Fruit fly (Drosophila melanogaster) whole organism, embryonic: ENCODE data around the gene acj6.

Source experiments
- ATbp ChIP-seq: fragments of 200-800 bp; sonication (Bioruptor generic); optimal IDR thresholded peaks from 2 replicates; lab custom pipeline; 2017; ENCODE audit warnings: missing biosample characterization, mild to moderate bottlenecking, missing genetic modification characterization, missing genetic modification reagents
- Antp ChIP-seq: fragments of 200-800 bp; sonication (Bioruptor generic); optimal IDR thresholded peaks from 3 replicates; lab custom pipeline; 2016; ENCODE audit warnings: missing biosample characterization, missing genetic modification characterization
- Asciz ChIP-seq: fragments of 200-800 bp; sonication (Bioruptor generic); optimal IDR thresholded peaks from 2 replicates; lab custom pipeline; 2017; ENCODE audit warnings: missing biosample characterization, mild to moderate bottlenecking, missing genetic modification characterization, missing genetic modification reagents
- Blimp-1 ChIP-seq: fragments of 200-800 bp; sonication (Bioruptor generic); optimal IDR thresholded peaks from 3 replicates; lab custom pipeline; 2018; ENCODE audit warnings: missing biosample characterization, missing genetic modification characterization, mild to moderate bottlenecking, moderate library complexity, missing genetic modification reagents
- CG10462 ChIP-seq: fragments of 200-800 bp; sonication (Bioruptor generic); optimal IDR thresholded peaks from 2 replicates; lab custom pipeline; 2016; ENCODE audit warnings: missing biosample characterization, missing genetic modification characterization
- CG12391 ChIP-seq: fragments of 200-800 bp; sonication (Bioruptor generic); optimal IDR thresholded peaks from 3 replicates; lab custom pipeline; 2018; ENCODE audit warnings: missing biosample characterization, mild to moderate bottlenecking, missing genetic modification characterization, moderate library complexity
- CG12659 ChIP-seq: fragments of 200-800 bp; sonication (Bioruptor generic); optimal IDR thresholded peaks from 3 replicates; lab custom pipeline; 2017; ENCODE audit warnings: mild to moderate bottlenecking, missing biosample characterization, missing genetic modification reagents, missing genetic modification characterization
- CG15479 ChIP-seq: fragments of 200-800 bp; sonication (Bioruptor generic); optimal IDR thresholded peaks from 3 replicates; lab custom pipeline; 2019; ENCODE audit warnings: missing biosample characterization, mild to moderate bottlenecking, missing genetic modification characterization, moderate library complexity
- CG18262 ChIP-seq: fragments of 200-800 bp; optimal IDR thresholded peaks from 3 replicates; lab custom pipeline; 2019; ENCODE audit warnings: missing biosample characterization, mild to moderate bottlenecking, missing genetic modification characterization, moderate library complexity
- CG2712 ChIP-seq: fragments of 200-800 bp; optimal IDR thresholded peaks from 3 replicates; lab custom pipeline; 2019; ENCODE audit warnings: missing biosample characterization, mild to moderate bottlenecking, missing genetic modification characterization, moderate library complexity
- CG30403 ChIP-seq: fragments of 200-800 bp; sonication (Bioruptor generic); optimal IDR thresholded peaks from 3 replicates; lab custom pipeline; 2016; ENCODE audit warnings: missing biosample characterization, missing genetic modification characterization
- CG31365 ChIP-seq: fragments of 200-800 bp; sonication (Bioruptor generic); optimal IDR thresholded peaks from 2 replicates; lab custom pipeline; 2018; ENCODE audit warnings: missing biosample characterization, mild to moderate bottlenecking, missing genetic modification characterization
- CG31441 ChIP-seq: fragments of 200-800 bp; sonication (Bioruptor generic); IDR thresholded peaks from 2 replicates; pipeline ENCODE4 v1.3.6; 2022; ENCODE audit warnings: missing biosample characterization, missing genetic modification characterization
- CG33557 ChIP-seq: fragments of 200-800 bp; sonication (Bioruptor generic); optimal IDR thresholded peaks from 2 replicates; lab custom pipeline; 2019; ENCODE audit warnings: missing biosample characterization, mild to moderate bottlenecking, missing genetic modification characterization, moderate library complexity
- CG3995 ChIP-seq: fragments of 200-800 bp; sonication (Bioruptor generic); optimal IDR thresholded peaks from 3 replicates; lab custom pipeline; 2016; ENCODE audit warnings: missing biosample characterization, missing genetic modification characterization
- CG6254 ChIP-seq: fragments of 200-800 bp; sonication (Bioruptor generic); optimal IDR thresholded peaks from 3 replicates; lab custom pipeline; 2017; ENCODE audit warnings: mild to moderate bottlenecking, missing biosample characterization, missing genetic modification reagents, missing genetic modification characterization
- CG6654 ChIP-seq: fragments of 200-800 bp; sonication (Bioruptor generic); optimal IDR thresholded peaks from 2 replicates; lab custom pipeline; 2017; ENCODE audit warnings: missing biosample characterization, mild to moderate bottlenecking, missing genetic modification characterization
- CG7271 ChIP-seq: fragments of 200-800 bp; sonication (Bioruptor generic); optimal IDR thresholded peaks from 2 replicates; lab custom pipeline; 2018; ENCODE audit warnings: missing biosample characterization, mild to moderate bottlenecking, missing genetic modification characterization, moderate library complexity
- CG7556 ChIP-seq: fragments of 200-800 bp; sonication (Bioruptor generic); optimal IDR thresholded peaks from 2 replicates; lab custom pipeline; 2017; ENCODE audit warnings: missing biosample characterization, mild to moderate bottlenecking, missing genetic modification characterization
- CG7839 ChIP-seq: fragments of 200-800 bp; sonication (Bioruptor generic); optimal IDR thresholded peaks from 3 replicates; lab custom pipeline; 2018; ENCODE audit warnings: missing biosample characterization, mild to moderate bottlenecking, missing genetic modification characterization, moderate library complexity
- CG8388 ChIP-seq: fragments of 200-800 bp; sonication (Bioruptor generic); optimal IDR thresholded peaks from 2 replicates; lab custom pipeline; 2019; ENCODE audit warnings: missing biosample characterization, mild to moderate bottlenecking, missing genetic modification characterization, moderate library complexity
- CTCF ChIP-seq: fragments of 200-800 bp; sonication (Bioruptor generic); optimal IDR thresholded peaks from 2 replicates; lab custom pipeline; 2017; ENCODE audit warnings: missing biosample characterization, mild to moderate bottlenecking, missing genetic modification characterization, moderate library complexity
- Dip2 ChIP-seq: fragments of 200-800 bp; sonication (Bioruptor generic); IDR thresholded peaks from 2 replicates; pipeline ENCODE4 v1.3.6; 2022; ENCODE audit warnings: missing biosample characterization, missing genetic modification characterization
- Fer1 ChIP-seq: fragments of 200-800 bp; sonication (Bioruptor generic); optimal IDR thresholded peaks from 2 replicates; lab custom pipeline; 2017; ENCODE audit warnings: missing biosample characterization, mild to moderate bottlenecking, missing genetic modification characterization
- Fer3 ChIP-seq: fragments of 200-800 bp; sonication (Bioruptor generic); optimal IDR thresholded peaks from 2 replicates; lab custom pipeline; 2018; ENCODE audit warnings: missing biosample characterization, mild to moderate bottlenecking, missing genetic modification characterization, moderate library complexity
- HHEX ChIP-seq: fragments of 200-800 bp; sonication (Bioruptor generic); optimal IDR thresholded peaks from 3 replicates; lab custom pipeline; 2017; ENCODE audit warnings: missing biosample characterization, mild to moderate bottlenecking, missing genetic modification characterization, missing genetic modification reagents
- Hey ChIP-seq: fragments of 200-800 bp; sonication (Bioruptor generic); optimal IDR thresholded peaks from 3 replicates; lab custom pipeline; 2018; ENCODE audit warnings: missing biosample characterization, mild to moderate bottlenecking, missing genetic modification characterization
- Hr39 ChIP-seq: fragments of >200 bp; optimal IDR thresholded peaks from 2 replicates; lab custom pipeline; 2017
- Hr51 ChIP-seq, 2 experiments: fragments of 200-800 bp; sonication (Bioruptor generic); optimal IDR thresholded peaks; 2 replicates in 1 of 2; 3 replicates in 1 of 2; lab custom pipeline; 2016 to 2018; ENCODE audit warnings: missing biosample characterization in 2 of 2, missing genetic modification characterization in 2 of 2, mild to moderate bottlenecking in 1 of 2, moderate library complexity in 1 of 2
- MESR4 ChIP-seq: fragments of 200-800 bp; sonication (Bioruptor generic); optimal IDR thresholded peaks from 2 replicates; lab custom pipeline; 2018; ENCODE audit warnings: missing biosample characterization, mild to moderate bottlenecking, missing genetic modification characterization, moderate library complexity
- Ptx1 ChIP-seq: fragments of 200-800 bp; sonication (Bioruptor generic); IDR thresholded peaks from 2 replicates; pipeline ENCODE4 v1.3.6; 2022; ENCODE audit warnings: missing biosample characterization, missing genetic modification characterization
- Sox100B ChIP-seq: fragments of 200-800 bp; sonication (Bioruptor generic); optimal IDR thresholded peaks from 3 replicates; lab custom pipeline; 2018; ENCODE audit warnings: missing biosample characterization, mild to moderate bottlenecking, missing genetic modification characterization
- Tbp ChIP-seq: fragments of >200 bp; optimal IDR thresholded peaks from 2 replicates; lab custom pipeline; 2018; ENCODE audit warnings: missing biosample characterization, missing genetic modification characterization
- al ChIP-seq: fragments of 200-800 bp; sonication (Bioruptor generic); IDR thresholded peaks from 2 replicates; pipeline ENCODE4 v1.3.6; 2022; ENCODE audit warnings: missing biosample characterization, missing genetic modification characterization
- ase ChIP-seq: fragments of 200-800 bp; sonication (Bioruptor generic); IDR thresholded peaks from 3 replicates; pipeline ENCODE4 v1.3.6; 2022; ENCODE audit warnings: missing biosample characterization, missing genetic modification characterization
- bsh ChIP-seq, 2 experiments: fragments of 200-800 bp; sonication (Bioruptor generic); optimal IDR thresholded peaks; 2 replicates each; lab custom pipeline; 2017 to 2018; ENCODE audit warnings: mild to moderate bottlenecking in 2 of 2, missing biosample characterization in 2 of 2, missing genetic modification characterization in 2 of 2, moderate library complexity in 1 of 2
- crol ChIP-seq: fragments of 200-800 bp; sonication (Bioruptor generic); IDR thresholded peaks from 2 replicates; pipeline ENCODE4 v1.3.6; 2022; ENCODE audit warnings: missing biosample characterization, missing genetic modification characterization
- eve ChIP-seq, 2 experiments: fragments of >200 bp; optimal IDR thresholded peaks; 2 replicates each; lab custom pipeline; 2017; ENCODE audit warnings: missing biosample characterization in 2 of 2, missing genetic modification characterization in 2 of 2
- gfzf ChIP-seq: fragments of 200-800 bp; sonication (Bioruptor generic); optimal IDR thresholded peaks from 2 replicates; lab custom pipeline; 2016; ENCODE audit warnings: missing biosample characterization, mild to moderate bottlenecking, missing genetic modification characterization, moderate library complexity
- ind ChIP-seq: fragments of 200-800 bp; sonication (Bioruptor generic); optimal IDR thresholded peaks from 3 replicates; lab custom pipeline; 2016; ENCODE audit warnings: missing biosample characterization, missing genetic modification characterization
- lilli ChIP-seq: fragments of 200-800 bp; sonication (Bioruptor generic); optimal IDR thresholded peaks from 3 replicates; lab custom pipeline; 2016; ENCODE audit warnings: missing biosample characterization, missing genetic modification characterization
- nmo ChIP-seq: fragments of 200-800 bp; sonication (Bioruptor generic); optimal IDR thresholded peaks from 2 replicates; lab custom pipeline; 2018; ENCODE audit warnings: missing biosample characterization, mild to moderate bottlenecking, missing genetic modification characterization, moderate library complexity
- sens ChIP-seq: fragments of 200-800 bp; sonication (Bioruptor generic); peaks from one replicate; lab custom pipeline; 2016; ENCODE audit warnings: missing biosample characterization, missing genetic modification characterization
- seq ChIP-seq: fragments of 200-800 bp; sonication (Bioruptor generic); IDR thresholded peaks from 2 replicates; pipeline ENCODE4 v1.3.6; 2022; ENCODE audit warnings: missing biosample characterization, missing genetic modification characterization
- twi ChIP-seq: fragments of 200-800 bp; optimal IDR thresholded peaks from 2 replicates; lab custom pipeline; 2019; ENCODE audit warnings: missing biosample characterization, mild to moderate bottlenecking, missing genetic modification characterization, moderate library complexity

The acj6 gene

DNA sequence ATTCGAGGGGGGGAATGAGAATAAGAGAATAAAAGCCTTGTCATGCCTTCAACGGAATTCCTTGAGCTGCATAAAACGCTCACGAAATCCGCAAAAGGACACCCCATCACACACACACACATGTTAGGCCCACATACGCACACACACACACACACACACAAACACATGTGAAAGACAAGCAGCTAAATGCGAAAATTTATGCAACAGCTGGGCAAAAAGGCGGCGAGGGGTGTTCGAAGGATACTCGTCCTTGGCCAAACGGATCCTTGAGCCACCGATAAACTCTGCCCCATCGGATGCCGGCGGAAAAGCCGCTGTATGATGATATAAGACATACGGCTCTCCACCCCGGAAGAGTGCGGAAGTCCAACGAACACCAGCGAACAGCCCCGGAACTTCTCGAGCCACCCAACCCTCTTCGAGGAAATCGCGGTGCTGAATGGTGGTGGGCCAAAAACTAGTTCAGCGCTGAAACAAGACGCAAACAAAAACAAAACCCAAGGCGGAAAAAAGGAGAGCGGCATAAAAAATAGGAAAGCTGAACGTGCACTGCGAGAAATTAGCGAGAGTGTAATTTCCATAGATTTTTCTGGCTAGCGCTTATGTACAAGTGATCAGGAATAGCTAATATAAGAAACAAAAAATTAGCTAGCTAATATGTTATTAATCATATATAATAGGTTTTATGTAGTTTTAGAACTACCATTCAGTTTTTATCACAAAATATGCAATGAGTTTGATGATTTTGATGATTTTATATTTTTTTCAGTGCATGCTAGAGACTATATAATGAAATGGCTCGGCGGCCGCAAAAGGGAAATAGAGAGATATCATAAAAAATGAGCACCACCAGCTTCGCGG is 4.9 kb upstream of the acj6 start (continued):
- TF ChIP-seq CG8388 (GFP tag; lab: Kevin White, UChicago) (peak; percentile 56), CG12659 (GFP tag; lab: Kevin White, UChicago) (peak; percentile 45), ATbp (GFP tag; lab: Kevin White, UChicago) (peak; percentile 63), CG6254 (GFP tag; lab: Kevin White, UChicago) (peak; percentile 24), Ptx1 (GFP tag; lab: Robert Waterston, UW) (peak; percentile 48), ase (GFP tag; lab: Robert Waterston, UW) (no peak), Tbp (no peak), nmo (GFP tag; lab: Kevin White, UChicago) (peak; percentile 43), seq (GFP tag; lab: Robert Waterston, UW) (peak; percentile 55; the same call in 1 of the 2 replicates), Antp (no peak), HHEX (GFP tag; lab: Kevin White, UChicago) (peak; percentile 58), lilli (GFP tag; lab: Kevin White, UChicago) (peak; percentile 20), Fer3 (peak; percentile 40), ind (GFP tag; lab: Kevin White, UChicago) (peak; percentile 50), al (GFP tag; lab: Robert Waterston, UW) (no peak)

DNA sequence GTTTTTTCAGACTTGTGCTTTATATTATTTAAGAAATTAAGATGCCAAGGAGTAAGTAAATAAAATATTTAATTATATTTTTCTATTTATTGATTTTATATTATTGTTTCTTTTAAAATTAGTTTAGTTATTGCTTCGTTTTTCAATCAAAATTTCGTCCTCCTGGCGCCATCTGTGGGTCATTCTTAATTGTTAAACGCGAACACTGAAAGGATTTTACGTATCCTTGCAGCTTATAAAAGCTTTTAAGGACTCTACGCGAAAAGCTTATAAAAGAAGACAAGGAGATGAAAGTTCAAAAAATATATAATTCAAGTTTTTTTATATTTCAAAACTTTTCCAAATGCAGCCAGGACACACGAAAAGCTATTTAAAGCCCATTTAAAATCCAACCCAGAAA is 1.3 kb upstream of the acj6 start:
- TF ChIP-seq gfzf (GFP tag; lab: Kevin White, UChicago) (no peak), CG10462 (no peak), Dip2 (GFP tag; lab: Robert Waterston, UW) (peak; percentile 77), CTCF (peak; percentile 90), CG3995 (GFP tag; lab: Kevin White, UChicago) (no peak)
- TF ChIP-seq, all 482 proteins: peak for 2

DNA sequence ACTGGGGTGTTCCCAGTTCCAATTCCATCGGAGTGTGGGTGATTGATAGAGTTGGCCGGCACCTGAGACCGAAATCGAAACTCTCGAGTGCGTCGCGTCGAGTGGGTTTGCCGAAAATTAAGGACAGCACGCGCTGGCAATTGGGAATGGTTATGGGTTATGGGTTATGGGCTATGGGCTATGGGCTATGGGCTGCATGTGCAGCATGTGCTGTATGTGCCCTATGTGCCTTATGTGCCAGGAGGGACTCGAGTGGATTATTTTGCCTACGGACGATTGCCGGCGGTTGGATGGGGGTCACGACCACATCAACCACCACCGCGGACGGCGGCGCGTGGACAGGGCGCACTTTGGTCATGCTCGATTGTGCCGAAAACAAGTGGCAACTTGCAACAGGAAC is 8.8 kb downstream of the acj6 start:
- TF ChIP-seq Hey (tag; lab: Kevin White, UChicago) (peak; percentile 50), twi (tag; lab: Kevin White, UChicago) (peak; percentile 80), CG15479 (GFP tag; lab: Kevin White, UChicago) (no peak), MESR4 (GFP tag; lab: Kevin White, UChicago) (no peak)

dm6 chrX:15364467-15364866 is 14.4 kb downstream of the acj6 start:
- peak; percentile 29 for TF ChIP-seq CG8388 (GFP tag; lab: Kevin White, UChicago)
- TF ChIP-seq CG18262 (tag; lab: Kevin White, UChicago) = peak; percentile 72
- TF ChIP-seq Fer1 = peak; percentile 1
- peak; percentile 41 for TF ChIP-seq CG12391 (tag; lab: Kevin White, UChicago)
- 0 out of 2 replicates have a peak, but pooled peaks have one; percentile 8 for TF ChIP-seq CG31441 (GFP tag; lab: Robert Waterston, UW)
- no peak for TF ChIP-seq Hr39 (lab: Kevin White, UChicago)
- TF ChIP-seq crol (GFP tag; lab: Robert Waterston, UW) = no peak
- peak; percentile 59 for TF ChIP-seq CG2712 (tag; lab: Kevin White, UChicago)
- TF ChIP-seq Asciz (GFP tag; lab: Kevin White, UChicago) = peak; percentile 15
- peak in 1 of 2 experiments; percentile 55 for TF ChIP-seq bsh (GFP tag; optimal IDR thresholded peaks at IDR 0.05; lab: Kevin White, UChicago)
- TF ChIP-seq CG7556 = peak; percentile 53
- peak in 1 of 2 experiments; percentile 25 for TF ChIP-seq Hr51 (GFP tag; optimal IDR thresholded peaks at IDR 0.05; lab: Kevin White, UChicago)
- TF ChIP-seq CG7271 = no peak
- peak; percentile 48 for TF ChIP-seq Sox100B (GFP tag; lab: Kevin White, UChicago)
- peak; percentile 51 for TF ChIP-seq Blimp-1 (GFP tag; lab: Kevin White, UChicago)
- TF ChIP-seq CG33557 (GFP tag; lab: Kevin White, UChicago) = peak; percentile 13
- no peak for TF ChIP-seq CG10462
- TF ChIP-seq CG7839 (tag; lab: Kevin White, UChicago) = peak; percentile 23
- TF ChIP-seq eve (GFP tag; optimal IDR thresholded peaks at IDR 0.05; lab: Kevin White, UChicago) = peak in 1 of 2 experiments; percentile 9
- TF ChIP-seq CG30403 (GFP tag; lab: Kevin White, UChicago) = peak; percentile 21
- TF ChIP-seq sens (GFP tag; lab: Kevin White, UChicago) = peak; percentile 3
- TF ChIP-seq CG31365 (tag; lab: Kevin White, UChicago) = no peak
- peak; percentile 28 for TF ChIP-seq CG6654
